Worm (Caenorhabditis elegans) whole organism, L3 larva: ENCODE measurements around the gene lgc-8.

Experiments used
- R02D3.7 ChIP-seq: fragments of 150-350 bp; optimal IDR thresholded peaks from 2 replicates; lab custom pipeline; 2014; ENCODE audit warnings: missing biosample characterization, missing genetic modification characterization
- ZK546.5 ChIP-seq: sonication (generic microtip); optimal IDR thresholded peaks from 2 replicates; lab custom pipeline; 2017; ENCODE audit warnings: missing biosample characterization, missing genetic modification characterization
- aly-2 ChIP-seq: fragments of 150-350 bp; optimal IDR thresholded peaks from 2 replicates; lab custom pipeline; 2014; ENCODE audit warnings: missing biosample characterization, missing genetic modification characterization
- ama-1 ChIP-seq: fragments of 150-350 bp; optimal IDR thresholded peaks from 2 replicates; lab custom pipeline; 2018
- ceh-16 ChIP-seq: sonication (generic microtip); optimal IDR thresholded peaks from 2 replicates; lab custom pipeline; 2017; ENCODE audit warnings: missing biosample characterization, missing genetic modification characterization
- ceh-82 ChIP-seq: fragments of 150-350 bp; optimal IDR thresholded peaks from 2 replicates; lab custom pipeline; 2014; ENCODE audit warnings: missing biosample characterization, missing genetic modification characterization
- ceh-9 ChIP-seq: sonication (generic microtip); optimal IDR thresholded peaks from 2 replicates; lab custom pipeline; 2018; ENCODE audit warnings: missing biosample characterization, missing genetic modification characterization
- daf-12 ChIP-seq: fragments of 150-350 bp; optimal IDR thresholded peaks from 2 replicates; lab custom pipeline; 2014; ENCODE audit warnings: missing biosample characterization, missing genetic modification reagents, missing genetic modification characterization
- egl-5 ChIP-seq: fragments of 150-350 bp; optimal IDR thresholded peaks from 2 replicates; lab custom pipeline; 2017; ENCODE audit warnings: missing biosample characterization, missing genetic modification reagents, missing genetic modification characterization, inconsistent platforms
- elt-1 ChIP-seq: fragments of 150-350 bp; optimal IDR thresholded peaks from 2 replicates; lab custom pipeline; 2014; ENCODE audit warnings: missing biosample characterization, missing genetic modification characterization
- elt-2 ChIP-seq: sonication (generic microtip); optimal IDR thresholded peaks from 2 replicates; lab custom pipeline; 2016; ENCODE audit warnings: missing genetic modification reagents, mild to moderate bottlenecking, missing genetic modification characterization, missing compliant biosample characterization
- elt-3 ChIP-seq, 3 experiments: fragments of 150-350 bp in 1 of 3; sonication (generic microtip) in 2 of 3; optimal IDR thresholded peaks; 2 replicates in 2 of 3; 4 replicates in 1 of 3; lab custom pipeline; 2014 to 2017; ENCODE audit warnings: missing biosample characterization in 3 of 3, missing genetic modification characterization in 3 of 3
- eor-1 ChIP-seq, 2 experiments: fragments of 150-350 bp; optimal IDR thresholded peaks; 2 replicates each; lab custom pipeline; 2014 to 2018; ENCODE audit warnings: missing biosample characterization in 2 of 2, missing genetic modification characterization in 2 of 2
- fkh-10 ChIP-seq: sonication (generic microtip); optimal IDR thresholded peaks from 2 replicates; lab custom pipeline; 2017; ENCODE audit warnings: missing biosample characterization, missing genetic modification reagents, missing genetic modification characterization
- hmg-11 ChIP-seq: sonication (generic microtip); optimal IDR thresholded peaks from 2 replicates; lab custom pipeline; 2016; ENCODE audit warnings: missing genetic modification characterization, missing compliant biosample characterization
- lin-15B ChIP-seq: fragments of 150-350 bp; optimal IDR thresholded peaks from 2 replicates; lab custom pipeline; 2014; ENCODE audit warnings: missing biosample characterization, missing genetic modification characterization
- lin-39 ChIP-seq: fragments of 150-350 bp; optimal IDR thresholded peaks from 2 replicates; lab custom pipeline; 2018; ENCODE audit warnings: missing biosample characterization, missing genetic modification reagents, missing genetic modification characterization
- lsy-12 ChIP-seq: sonication (generic microtip); optimal IDR thresholded peaks from 2 replicates; lab custom pipeline; 2016; ENCODE audit warnings: mild to moderate bottlenecking, missing genetic modification characterization, missing compliant biosample characterization
- mdl-1 ChIP-seq: fragments of 150-350 bp; optimal IDR thresholded peaks from 2 replicates; lab custom pipeline; 2014; ENCODE audit warnings: missing biosample characterization, missing genetic modification characterization
- nfya-1 ChIP-seq: sonication (generic microtip); optimal IDR thresholded peaks from 2 replicates; lab custom pipeline; 2017; ENCODE audit warnings: missing genetic modification characterization, mild to moderate bottlenecking, missing compliant biosample characterization, antibody characterized with exemption, moderate library complexity; ENCODE audit not compliant: insufficient read depth
- nhr-11 ChIP-seq: fragments of 150-350 bp; optimal IDR thresholded peaks from 2 replicates; lab custom pipeline; 2014; ENCODE audit warnings: missing biosample characterization, missing genetic modification characterization
- nhr-12 ChIP-seq: fragments of 150-350 bp; optimal IDR thresholded peaks from 2 replicates; lab custom pipeline; 2014; ENCODE audit warnings: missing biosample characterization, missing genetic modification characterization
- nhr-237 ChIP-seq: fragments of 150-350 bp; optimal IDR thresholded peaks from 2 replicates; lab custom pipeline; 2014; ENCODE audit warnings: missing biosample characterization, missing genetic modification characterization
- nhr-25 ChIP-seq: sonication (generic microtip); optimal IDR thresholded peaks from 2 replicates; lab custom pipeline; 2017; ENCODE audit warnings: missing biosample characterization, missing genetic modification characterization
- nhr-28 ChIP-seq: fragments of 150-350 bp; optimal IDR thresholded peaks from 2 replicates; lab custom pipeline; 2014; ENCODE audit warnings: missing biosample characterization, missing genetic modification characterization
- nhr-43 ChIP-seq: sonication (generic microtip); optimal IDR thresholded peaks from 2 replicates; lab custom pipeline; 2016; ENCODE audit warnings: mild to moderate bottlenecking, missing genetic modification characterization, missing compliant biosample characterization; ENCODE audit not compliant: poor library complexity, severe bottlenecking
- nhr-76 ChIP-seq: fragments of 150-350 bp; sonication (generic microtip); optimal IDR thresholded peaks from 5 replicates; lab custom pipeline; 2014; ENCODE audit warnings: missing biosample characterization, missing genetic modification characterization
- nhr-77 ChIP-seq: fragments of 150-350 bp; optimal IDR thresholded peaks from 2 replicates; lab custom pipeline; 2014; ENCODE audit warnings: missing biosample characterization, missing genetic modification characterization
- pha-4 ChIP-seq: fragments of 150-350 bp; optimal IDR thresholded peaks from 2 replicates; lab custom pipeline; 2014; ENCODE audit warnings: missing biosample characterization, missing genetic modification reagents, missing genetic modification characterization
- pqm-1 ChIP-seq: fragments of 150-350 bp; optimal IDR thresholded peaks from 2 replicates; lab custom pipeline; 2017; ENCODE audit warnings: missing biosample characterization, missing genetic modification characterization, inconsistent platforms
- skn-1 ChIP-seq: fragments of 150-350 bp; optimal IDR thresholded peaks from 2 replicates; lab custom pipeline; 2014; ENCODE audit warnings: missing biosample characterization, missing genetic modification characterization
- unc-39 ChIP-seq: sonication (generic microtip); optimal IDR thresholded peaks from 4 replicates; lab custom pipeline; 2017; ENCODE audit warnings: missing biosample characterization, missing genetic modification characterization
- unc-62 ChIP-seq: fragments of 150-350 bp; sonication (generic microtip); optimal IDR thresholded peaks from 4 replicates; lab custom pipeline; 2014; ENCODE audit warnings: missing biosample characterization, missing genetic modification reagents, missing genetic modification characterization
- ztf-11 ChIP-seq: fragments of 150-350 bp; optimal IDR thresholded peaks from 2 replicates; lab custom pipeline; 2014; ENCODE audit warnings: missing biosample characterization, missing genetic modification characterization
- ztf-4 ChIP-seq: fragments of 150-350 bp; optimal IDR thresholded peaks from 2 replicates; lab custom pipeline; 2014; ENCODE audit warnings: missing biosample characterization, missing genetic modification characterization

The lgc-8 gene

DNA sequence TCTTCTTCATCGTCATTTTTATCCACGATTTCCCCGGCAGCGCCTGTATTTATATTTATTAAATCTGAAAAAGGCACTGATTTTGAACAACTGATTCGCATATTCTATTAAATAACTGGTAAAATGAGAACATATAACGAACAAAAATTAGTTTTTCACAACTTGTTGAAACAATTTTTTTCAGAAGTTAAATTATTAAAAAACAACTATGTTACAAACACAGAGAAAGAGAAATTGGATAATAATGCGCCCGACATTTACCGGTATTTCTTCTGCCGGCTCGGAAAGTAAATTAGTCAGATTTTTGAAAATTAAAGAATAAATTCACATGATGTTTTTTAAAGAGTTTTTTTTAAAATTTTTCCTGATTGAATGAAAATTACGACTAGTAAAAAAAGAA is 15.8 kb upstream of the lgc-8 start, which contains the start of gene haf-8:
TSS of gene haf-8 (minus strand) at position 101 of the 400 bp plus-strand sequence.
- TF ChIP-seq lin-39 (no peak), mdl-1 (tag; lab: Kevin White, UChicago) (no peak), ztf-4 (tag; lab: Kevin White, UChicago) (no peak), lsy-12 (tag; lab: Kevin White, UChicago) (no peak)

ce11 chrIV:14704155-14704554 is 11.4 kb upstream of the lgc-8 start, which contains the start of gene Y57G11C.40:
Y57G11C.40 (minus strand) TSS chrIV:14704255.
- TF ChIP-seq nhr-76 (tag; lab: Kevin White, UChicago) (no peak), nhr-43 (tag; lab: Kevin White, UChicago) (no peak)

- TF ChIP-seq nhr-28 (no peak), unc-39 (tag; lab: Kevin White, UChicago) (no peak), ama-1 (lab: Kevin White, UChicago) (no peak), hmg-11 (tag; lab: Kevin White, UChicago) (no peak), nhr-76 (tag; lab: Kevin White, UChicago) (no peak), nhr-237 (tag; lab: Kevin White, UChicago) (no peak), nhr-77 (tag; lab: Kevin White, UChicago) (no peak), elt-2 (tag; lab: Kevin White, UChicago) (no peak), nhr-12 (tag; lab: Kevin White, UChicago) (no peak), elt-3 (tag; optimal IDR thresholded peaks at IDR 0.05; lab: Kevin White, UChicago) (no peak), ceh-16 (tag; lab: Kevin White, UChicago) (no peak), nfya-1 (tag; lab: Kevin White, UChicago) (no peak), fkh-10 (GFP tag; lab: Kevin White, UChicago) (no peak), ZK546.5 (tag; lab: Kevin White, UChicago) (no peak)
- TF ChIP-seq, all 47 proteins: peak for 0
Observed at ce11 chrIV:14704952-14705351, 10.6 kb upstream of the lgc-8 start.

DNA sequence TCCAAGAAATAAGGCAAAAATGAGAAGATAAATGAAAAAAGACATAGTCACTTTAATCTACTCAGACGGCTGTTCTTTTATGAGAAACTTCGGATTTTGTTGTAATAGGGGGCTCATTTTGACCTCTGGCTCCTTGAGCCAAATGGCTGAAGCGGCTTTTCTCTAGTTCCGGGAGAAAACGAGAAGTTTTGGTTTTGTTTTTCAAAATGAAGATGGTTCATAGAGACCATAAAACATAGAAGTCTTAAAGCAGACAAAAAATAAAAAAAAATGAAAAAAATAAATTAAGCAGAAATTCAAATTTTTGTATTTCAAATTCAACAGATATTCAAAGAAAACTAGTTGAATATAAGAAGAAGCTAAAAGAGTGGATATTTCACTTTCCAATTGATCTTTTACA is 9.3 kb upstream of the lgc-8 start, which contains the start of gene Y57G11C.41:
TSS of gene Y57G11C.41 (minus strand) at position 101 of the 400 bp plus-strand sequence.
- no peak for TF ChIP-seq elt-1 (tag; lab: Kevin White, UChicago)
- no peak for TF ChIP-seq eor-1 (tag; optimal IDR thresholded peaks at IDR 0.05; lab: Kevin White, UChicago)
- TF ChIP-seq ama-1 (lab: Kevin White, UChicago) = no peak
- TF ChIP-seq nhr-11 (tag; lab: Kevin White, UChicago) = no peak
- no peak for TF ChIP-seq lsy-12 (tag; lab: Kevin White, UChicago)
- no peak for TF ChIP-seq pha-4 (tag; lab: Kevin White, UChicago)
- no peak for TF ChIP-seq nhr-25 (tag; lab: Kevin White, UChicago)
- no peak for TF ChIP-seq unc-62 (GFP tag; lab: Kevin White, UChicago)

ce11 chrIV:14709286-14709685 is 6.3 kb upstream of the lgc-8 start, which contains the start of gene lgc-7:
lgc-7 (plus strand) TSS chrIV:14709586.
- TF ChIP-seq skn-1 = no peak
- no peak for TF ChIP-seq ztf-11 (tag; lab: Kevin White, UChicago)
- TF ChIP-seq pqm-1 = no peak
- no peak for TF ChIP-seq egl-5
- no peak for TF ChIP-seq aly-2
- no peak for TF ChIP-seq lin-15B (tag; lab: Kevin White, UChicago)
- TF ChIP-seq lsy-12 (tag; lab: Kevin White, UChicago) = no peak
- TF ChIP-seq pha-4 (tag; lab: Kevin White, UChicago) = no peak
- TF ChIP-seq ceh-9 = no peak
- TF ChIP-seq nhr-25 (tag; lab: Kevin White, UChicago) = no peak
- TF ChIP-seq unc-39 (tag; lab: Kevin White, UChicago) = no peak
- no peak for TF ChIP-seq daf-12 (tag; lab: Kevin White, UChicago)
- TF ChIP-seq R02D3.7 (tag; lab: Kevin White, UChicago) = no peak
- TF ChIP-seq nhr-76 (tag; lab: Kevin White, UChicago) = no peak
- no peak for TF ChIP-seq ZK546.5 (tag; lab: Kevin White, UChicago)
- TF ChIP-seq ceh-82 (tag; lab: Kevin White, UChicago) = no peak
- TF ChIP-seq nhr-11 (tag; lab: Kevin White, UChicago) = no peak
- TF ChIP-seq nhr-77 (tag; lab: Kevin White, UChicago) = no peak
- TF ChIP-seq, all 47 proteins: peak for 0
